Worm (Caenorhabditis elegans) whole organism, mixed stage, embryonic: ENCODE measurements around the gene dhs-20.

Source experiments
- blmp-1 ChIP-seq: fragments of 150-350 bp; optimal IDR thresholded peaks from 2 replicates; lab custom pipeline; 2014; ENCODE audit warnings: missing biosample characterization, missing genetic modification characterization
- elt-3 ChIP-seq: fragments of 150-350 bp; optimal IDR thresholded peaks from 2 replicates; lab custom pipeline; 2014; ENCODE audit warnings: missing biosample characterization, missing genetic modification characterization
- lsy-2 ChIP-seq: fragments of 150-350 bp; optimal IDR thresholded peaks from 2 replicates; lab custom pipeline; 2014; ENCODE audit warnings: missing biosample characterization, missing genetic modification characterization
- nhr-12 ChIP-seq: fragments of 150-350 bp; optimal IDR thresholded peaks from 2 replicates; lab custom pipeline; 2014; ENCODE audit warnings: missing biosample characterization, missing genetic modification characterization
- nhr-237 ChIP-seq: fragments of 150-350 bp; optimal IDR thresholded peaks from 2 replicates; lab custom pipeline; 2014; ENCODE audit warnings: missing biosample characterization, missing genetic modification characterization
- sem-2 ChIP-seq: fragments of 200-800 bp; sonication (Bioruptor generic); optimal IDR thresholded peaks from 2 replicates; lab custom pipeline; 2018; ENCODE audit warnings: mild to moderate bottlenecking, missing genetic modification characterization, missing compliant biosample characterization
- unc-39 ChIP-seq: fragments of 150-350 bp; optimal IDR thresholded peaks from 2 replicates; lab custom pipeline; 2014; ENCODE audit warnings: missing biosample characterization, missing genetic modification characterization
- unc-62 ChIP-seq: fragments of 150-350 bp; optimal IDR thresholded peaks from 2 replicates; lab custom pipeline; 2014; ENCODE audit warnings: missing biosample characterization, missing genetic modification reagents, missing genetic modification characterization

DNA sequence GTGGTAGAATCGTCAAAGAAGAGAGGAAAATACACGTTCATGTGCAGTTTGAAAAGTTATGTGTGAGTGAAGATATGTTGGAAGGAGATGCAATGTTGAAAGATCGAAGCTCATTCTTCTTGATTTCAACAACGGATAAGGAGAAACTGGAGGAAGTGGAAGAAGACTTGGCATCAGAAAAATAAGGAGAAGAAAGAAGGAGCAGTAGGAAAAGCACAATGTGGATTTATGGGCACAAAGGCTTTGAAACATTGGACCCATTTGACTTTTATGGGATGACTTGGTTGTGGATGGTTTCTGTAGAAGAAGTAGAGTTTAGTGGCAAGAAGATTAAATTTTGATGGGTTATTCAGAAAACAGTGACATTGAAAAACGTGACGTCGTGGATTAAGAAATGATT is 15.7 kb upstream of the dhs-20 start:
- no peak for TF ChIP-seq lsy-2 (tag; lab: Kevin White, UChicago)
- no peak for TF ChIP-seq nhr-12 (tag; lab: Kevin White, UChicago)
- TF ChIP-seq nhr-237 (tag; lab: Kevin White, UChicago) = no peak
- TF ChIP-seq sem-2 (GFP tag; lab: Kevin White, UChicago) = no peak
- no peak for TF ChIP-seq unc-62 (GFP tag; lab: Kevin White, UChicago)
- no peak for TF ChIP-seq unc-39 (tag; lab: Kevin White, UChicago)
- TF ChIP-seq blmp-1 (tag; lab: Kevin White, UChicago) = no peak
- no peak for TF ChIP-seq elt-3 (tag; lab: Kevin White, UChicago)
